Worm (Caenorhabditis elegans) whole organism, early embryonic: Measurements from ENCODE around the gene crn-5.

ENCODE experiments used
- B0310.2 ChIP-seq: sonication (generic microtip); optimal IDR thresholded peaks from 2 replicates; lab custom pipeline; 2016; ENCODE audit warnings: mild to moderate bottlenecking, missing genetic modification characterization, missing compliant biosample characterization
- aly-1 ChIP-seq: sonication (generic microtip); optimal IDR thresholded peaks from 2 replicates; lab custom pipeline; 2016; ENCODE audit warnings: missing genetic modification characterization, missing compliant biosample characterization
- ama-1 ChIP-seq: fragments of 150-350 bp; optimal IDR thresholded peaks from 2 replicates; lab custom pipeline; 2014
- ceh-13 ChIP-seq: fragments of 200-800 bp; sonication (Bioruptor generic); optimal IDR thresholded peaks from 2 replicates; lab custom pipeline; 2018; ENCODE audit warnings: mild to moderate bottlenecking, missing genetic modification characterization, missing compliant biosample characterization
- ceh-36 ChIP-seq: sonication (generic microtip); optimal IDR thresholded peaks from 2 replicates; lab custom pipeline; 2016; ENCODE audit warnings: missing genetic modification characterization, inconsistent platforms, missing compliant biosample characterization
- flt-1 ChIP-seq: fragments of 200-800 bp; sonication (Bioruptor generic); IDR thresholded peaks from 2 replicates; pipeline ENCODE4 v1.3.6; 2022; ENCODE audit warnings: missing genetic modification characterization, missing compliant biosample characterization
- hmbx-1 ChIP-seq: sonication (generic microtip); optimal IDR thresholded peaks from 2 replicates; lab custom pipeline; 2016; ENCODE audit warnings: mild to moderate bottlenecking, missing genetic modification characterization, missing compliant biosample characterization
- pes-1 ChIP-seq: fragments of 200-800 bp; sonication (Bioruptor generic); IDR thresholded peaks from 2 replicates; pipeline ENCODE4 v1.3.6; 2022; ENCODE audit warnings: missing genetic modification reagents, missing genetic modification characterization, missing compliant biosample characterization
- scrt-1 ChIP-seq: fragments of 200-800 bp; sonication (Bioruptor generic); IDR thresholded peaks from 2 replicates; pipeline ENCODE4 v1.3.6; 2022; ENCODE audit warnings: missing genetic modification characterization, missing compliant biosample characterization
- tbx-11 ChIP-seq: fragments of 200-800 bp; sonication (Bioruptor generic); IDR thresholded peaks from 2 replicates; pipeline ENCODE4 v1.3.6; 2022; ENCODE audit warnings: missing genetic modification characterization, missing compliant biosample characterization

ce11 chrII:10570302-10570701, 22.2 kb upstream of the crn-5 start, which contains the start of gene txt-13:
- TF ChIP-seq tbx-11 (no peak), hmbx-1 (tag; lab: Kevin White, UChicago) (no peak), flt-1 (GFP tag; lab: Robert Waterston, UW) (no peak), scrt-1 (GFP tag; lab: Robert Waterston, UW) (no peak), ama-1 (lab: Kevin White, UChicago) (no peak), pes-1 (GFP tag; lab: Robert Waterston, UW) (no peak), ceh-36 (tag; lab: Kevin White, UChicago) (no peak), ceh-13 (no peak), B0310.2 (tag; lab: Kevin White, UChicago) (no peak), aly-1 (tag; lab: Kevin White, UChicago) (no peak)
